Fruit fly (Drosophila melanogaster) whole organism, pupa: Measurements from ENCODE around the gene Acsf2.
A peak's percentile ranks its signal among the peaks of the same experiment; 100 is the strongest.

Experiments
- CG10348 ChIP-seq: fragments of 200-800 bp; sonication (Bioruptor generic); IDR thresholded peaks from 2 replicates; pipeline ENCODE4 v1.3.6; 2022; ENCODE audit warnings: missing biosample characterization, missing genetic modification characterization
- CG12605 ChIP-seq: fragments of 200-800 bp; sonication (Bioruptor generic); IDR thresholded peaks from 2 replicates; pipeline ENCODE4 v1.3.6; 2022; ENCODE audit warnings: missing biosample characterization, missing genetic modification characterization
- CG13204 ChIP-seq: fragments of 200-800 bp; sonication (Bioruptor generic); optimal IDR thresholded peaks from 2 replicates; lab custom pipeline; 2018; ENCODE audit warnings: missing biosample characterization, mild to moderate bottlenecking, missing genetic modification characterization, moderate library complexity
- CG14655 ChIP-seq: fragments of 200-800 bp; sonication (Bioruptor generic); optimal IDR thresholded peaks from 3 replicates; lab custom pipeline; 2017; ENCODE audit warnings: mild to moderate bottlenecking, missing biosample characterization, missing genetic modification reagents, missing genetic modification characterization
- CG15710 ChIP-seq: fragments of 200-800 bp; sonication (Bioruptor generic); optimal IDR thresholded peaks from 2 replicates; lab custom pipeline; 2018; ENCODE audit warnings: missing biosample characterization, mild to moderate bottlenecking, missing genetic modification characterization, moderate library complexity
- CG17806 ChIP-seq: fragments of 200-800 bp; sonication (Bioruptor generic); optimal IDR thresholded peaks from 2 replicates; lab custom pipeline; 2018; ENCODE audit warnings: missing biosample characterization, mild to moderate bottlenecking, missing genetic modification characterization, moderate library complexity
- CG32121 ChIP-seq: fragments of 200-800 bp; sonication (Bioruptor generic); IDR thresholded peaks from 2 replicates; pipeline ENCODE4 v1.3.6; 2022; ENCODE audit warnings: missing biosample characterization, missing genetic modification characterization
- CG34367 ChIP-seq: fragments of 200-800 bp; sonication (Bioruptor generic); optimal IDR thresholded peaks from 2 replicates; lab custom pipeline; 2018; ENCODE audit warnings: missing biosample characterization, mild to moderate bottlenecking, missing genetic modification characterization
- CG4496 ChIP-seq: fragments of 200-800 bp; sonication (Bioruptor generic); IDR thresholded peaks from 3 replicates; pipeline ENCODE4 v1.3.6; 2022; ENCODE audit warnings: missing biosample characterization, missing genetic modification characterization
- CG8159 ChIP-seq: fragments of 200-800 bp; sonication (Bioruptor generic); optimal IDR thresholded peaks from 3 replicates; lab custom pipeline; 2018; ENCODE audit warnings: missing biosample characterization, mild to moderate bottlenecking, missing genetic modification characterization, moderate library complexity
- CG8301 ChIP-seq: fragments of 200-800 bp; sonication (Bioruptor generic); optimal IDR thresholded peaks from 2 replicates; lab custom pipeline; 2018; ENCODE audit warnings: missing biosample characterization, mild to moderate bottlenecking, missing genetic modification characterization
- CG9948 ChIP-seq: fragments of 200-800 bp; sonication (Bioruptor generic); optimal IDR thresholded peaks from 2 replicates; lab custom pipeline; 2018; ENCODE audit warnings: missing biosample characterization, mild to moderate bottlenecking, missing genetic modification characterization, moderate library complexity
- D1 ChIP-seq: fragments of 200-800 bp; sonication (Bioruptor generic); optimal IDR thresholded peaks from 2 replicates; lab custom pipeline; 2018; ENCODE audit warnings: missing biosample characterization, mild to moderate bottlenecking, missing genetic modification characterization, moderate library complexity
- EcR ChIP-seq: fragments of 200-800 bp; sonication (Bioruptor generic); optimal IDR thresholded peaks from 3 replicates; lab custom pipeline; 2019; ENCODE audit warnings: missing biosample characterization, missing genetic modification characterization, mild to moderate bottlenecking, moderate library complexity, missing genetic modification reagents
- Ets98B ChIP-seq: fragments of 200-800 bp; sonication (Bioruptor generic); IDR thresholded peaks from 2 replicates; pipeline ENCODE4 v1.3.6; 2022; ENCODE audit warnings: missing biosample characterization, missing genetic modification characterization
- Pif1A ChIP-seq: fragments of 200-800 bp; sonication (Bioruptor generic); optimal IDR thresholded peaks from 3 replicates; lab custom pipeline; 2016; ENCODE audit warnings: missing biosample characterization, missing genetic modification characterization
- Pif1B ChIP-seq: fragments of 200-800 bp; sonication (Bioruptor generic); optimal IDR thresholded peaks from 3 replicates; lab custom pipeline; 2016; ENCODE audit warnings: missing biosample characterization, missing genetic modification characterization
- Snoo ChIP-seq: fragments of 200-800 bp; sonication (Bioruptor generic); optimal IDR thresholded peaks from 3 replicates; lab custom pipeline; 2017; ENCODE audit warnings: missing biosample characterization, mild to moderate bottlenecking, missing genetic modification characterization, inconsistent platforms
- fd96Ca ChIP-seq: fragments of 200-800 bp; sonication (Bioruptor generic); IDR thresholded peaks from 3 replicates; pipeline ENCODE4 v1.3.6; 2022; ENCODE audit warnings: missing biosample characterization, missing genetic modification characterization
- gl ChIP-seq: fragments of 200-800 bp; sonication (Bioruptor generic); optimal IDR thresholded peaks from 2 replicates; lab custom pipeline; 2018; ENCODE audit warnings: missing biosample characterization, mild to moderate bottlenecking, missing genetic modification characterization
- rn ChIP-seq: fragments of 200-800 bp; sonication (Bioruptor generic); IDR thresholded peaks from 2 replicates; pipeline ENCODE4 v1.3.6; 2022; ENCODE audit warnings: missing biosample characterization, missing genetic modification characterization

Acsf2 gene

DNA sequence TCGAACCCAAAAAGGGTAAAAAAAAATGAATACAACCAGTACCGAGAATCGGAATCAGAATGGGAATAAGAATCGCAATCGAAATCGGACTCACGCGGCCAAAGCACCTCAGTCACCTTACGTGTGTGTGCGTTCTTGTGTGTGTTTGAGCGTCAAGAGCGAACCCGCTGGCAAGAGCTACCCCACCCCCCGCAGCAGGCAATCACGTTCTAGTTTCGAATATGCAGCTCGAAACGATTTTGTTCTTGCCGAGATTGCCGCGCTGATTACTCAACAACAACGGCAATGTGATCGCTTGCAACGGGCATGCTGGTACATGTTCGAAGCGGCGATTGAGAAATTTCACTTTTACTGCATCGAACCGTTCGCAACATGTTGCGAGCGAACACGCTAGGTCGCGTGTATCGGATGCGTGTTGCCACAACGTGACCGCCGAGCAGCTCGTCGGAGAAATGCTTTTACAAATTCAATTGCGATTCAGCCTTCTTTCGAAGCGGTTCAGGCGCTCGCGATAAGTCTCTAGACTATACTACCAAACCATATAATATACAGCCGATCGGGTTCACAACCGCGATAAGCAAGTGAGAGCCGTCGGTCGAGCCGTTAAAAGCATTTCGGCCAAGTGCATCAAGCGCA, 36.7 kb downstream of the Acsf2 start:
- TF ChIP-seq Snoo (peak; percentile 35), D1 (tag; lab: Kevin White, UChicago) (no peak), CG32121 (GFP tag; lab: Robert Waterston, UW) (no peak), CG10348 (GFP tag; lab: Robert Waterston, UW) (no peak), gl (tag; lab: Kevin White, UChicago) (no peak), CG8301 (no peak), Pif1B (GFP tag; lab: Kevin White, UChicago) (peak; percentile 15), CG9948 (tag; lab: Kevin White, UChicago) (no peak), CG17806 (tag; lab: Kevin White, UChicago) (no peak), fd96Ca (peak; percentile 40; the same call in 1 of the 3 replicates), CG13204 (GFP tag; lab: Kevin White, UChicago) (peak; percentile 96), Ets98B (GFP tag; lab: Robert Waterston, UW) (peak; percentile 8; the same call in 1 of the 2 replicates), CG8159 (tag; lab: Kevin White, UChicago) (no peak), CG4496 (GFP tag; lab: Robert Waterston, UW) (no peak; the same call in 1 of the 3 replicates), rn (GFP tag; lab: Robert Waterston, UW) (no peak), CG14655 (no peak), EcR (GFP tag; lab: Kevin White, UChicago) (peak; percentile 96), Pif1A (GFP tag; lab: Kevin White, UChicago) (no peak), CG12605 (peak; percentile 29; the same call in 1 of the 2 replicates), CG15710 (tag; lab: Kevin White, UChicago) (no peak), CG34367 (peak; percentile 4)
- TF ChIP-seq, all 21 proteins: peak for 8

DNA sequence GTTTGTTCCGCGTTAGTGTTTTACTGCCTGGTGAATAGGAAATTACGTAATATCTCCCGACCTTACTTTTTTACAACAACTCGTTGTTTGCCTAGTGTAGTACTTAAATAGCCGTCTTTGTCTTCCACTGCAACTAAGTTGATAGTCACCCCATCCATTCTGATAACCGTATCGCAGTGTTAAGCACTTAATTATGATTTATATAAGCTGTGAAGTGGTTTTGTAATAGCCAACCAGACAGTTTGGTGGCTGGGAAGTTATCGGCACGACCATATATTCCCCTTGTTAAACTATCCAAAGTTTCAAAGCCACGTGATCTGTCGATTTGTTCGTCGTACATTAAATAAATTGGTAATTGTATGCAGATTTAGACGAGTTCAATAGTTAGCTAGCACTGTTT, 37.7 kb downstream of the Acsf2 start:
- TF ChIP-seq fd96Ca (no peak), Pif1B (GFP tag; lab: Kevin White, UChicago) (no peak), CG12605 (no peak), CG13204 (GFP tag; lab: Kevin White, UChicago) (no peak), Snoo (no peak), D1 (tag; lab: Kevin White, UChicago) (no peak), CG9948 (tag; lab: Kevin White, UChicago) (no peak), CG17806 (tag; lab: Kevin White, UChicago) (no peak), gl (tag; lab: Kevin White, UChicago) (no peak), CG14655 (no peak), Pif1A (GFP tag; lab: Kevin White, UChicago) (no peak), CG4496 (GFP tag; lab: Robert Waterston, UW) (no peak), Ets98B (GFP tag; lab: Robert Waterston, UW) (no peak), CG10348 (GFP tag; lab: Robert Waterston, UW) (no peak), CG15710 (tag; lab: Kevin White, UChicago) (no peak)
- TF ChIP-seq, all 21 proteins: peak for 0

DNA sequence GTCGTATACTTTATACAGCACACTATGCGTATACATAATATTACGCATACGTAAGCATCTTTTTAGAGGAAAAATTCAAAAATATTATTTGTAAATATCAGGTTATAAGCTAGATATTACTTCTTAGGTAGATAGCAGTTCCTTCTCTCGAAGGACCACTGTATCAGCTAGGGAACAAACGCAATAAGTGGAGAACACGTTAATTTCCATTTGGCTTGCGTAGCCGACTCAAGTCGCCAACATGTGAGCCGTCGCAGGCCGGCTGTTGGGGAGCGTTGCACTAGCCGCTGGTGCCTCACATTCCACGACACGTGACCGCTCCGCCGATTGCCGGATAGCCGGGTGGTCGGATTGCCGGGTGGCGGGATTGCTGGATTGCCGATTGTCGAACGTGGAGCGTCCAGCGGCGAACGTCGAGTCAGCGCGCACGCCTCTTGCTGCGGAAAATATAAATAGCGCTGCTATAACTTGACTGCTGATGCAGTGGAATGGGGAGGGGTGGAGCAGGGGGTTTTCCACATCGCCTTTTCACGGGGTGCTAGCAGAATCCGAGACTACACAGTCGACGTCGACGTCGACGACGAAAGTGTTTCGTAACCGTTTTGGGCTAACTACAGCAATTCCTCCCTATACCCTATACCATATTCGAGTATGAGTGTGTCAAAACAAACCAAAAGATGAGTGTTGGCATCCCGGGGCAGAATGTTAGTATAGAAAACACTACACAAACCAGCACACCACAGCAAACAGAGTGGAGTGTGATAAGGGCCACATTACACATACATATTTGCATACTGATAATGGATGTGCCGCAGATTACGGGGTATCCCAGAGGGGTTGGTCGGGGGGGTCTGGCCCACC, 38.8 kb downstream of the Acsf2 start:
- TF ChIP-seq CG8301 (peak; percentile 30), CG34367 (no peak), CG12605 (no peak), CG8159 (tag; lab: Kevin White, UChicago) (peak; percentile 34), CG13204 (GFP tag; lab: Kevin White, UChicago) (peak; percentile 34), EcR (GFP tag; lab: Kevin White, UChicago) (peak; percentile 57), D1 (tag; lab: Kevin White, UChicago) (no peak), gl (tag; lab: Kevin White, UChicago) (no peak), Snoo (no peak), rn (GFP tag; lab: Robert Waterston, UW) (no peak), CG4496 (GFP tag; lab: Robert Waterston, UW) (no peak), CG10348 (GFP tag; lab: Robert Waterston, UW) (peak; percentile 58; the same call in 1 of the 2 replicates), CG17806 (tag; lab: Kevin White, UChicago) (peak; percentile 18), CG14655 (peak; percentile 21), Ets98B (GFP tag; lab: Robert Waterston, UW) (peak; percentile 10; the same call in 1 of the 2 replicates), CG32121 (GFP tag; lab: Robert Waterston, UW) (no peak), Pif1B (GFP tag; lab: Kevin White, UChicago) (no peak), Pif1A (GFP tag; lab: Kevin White, UChicago) (peak; percentile 15), fd96Ca (no peak), CG15710 (tag; lab: Kevin White, UChicago) (no peak), CG9948 (tag; lab: Kevin White, UChicago) (no peak)

DNA sequence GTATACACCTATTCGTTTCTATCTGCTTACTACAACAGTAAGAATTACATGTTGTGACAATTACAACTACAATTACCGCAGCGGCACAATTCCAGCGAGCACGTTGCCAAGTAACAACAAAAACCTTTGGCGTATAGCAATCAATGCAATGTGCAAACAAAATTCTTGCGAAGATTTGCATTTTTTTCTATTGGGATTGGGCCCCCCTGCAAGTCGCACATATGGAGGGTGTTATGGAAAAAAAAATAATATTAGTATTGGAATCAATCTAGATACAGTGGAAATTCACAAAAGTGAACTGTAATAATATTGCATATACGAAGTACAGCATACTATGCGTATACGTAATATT, 39.4 kb downstream of the Acsf2 start:
- TF ChIP-seq CG10348 (GFP tag; lab: Robert Waterston, UW) (no peak), CG32121 (GFP tag; lab: Robert Waterston, UW) (no peak), CG15710 (tag; lab: Kevin White, UChicago) (no peak), CG8301 (no peak), Ets98B (GFP tag; lab: Robert Waterston, UW) (no peak), EcR (GFP tag; lab: Kevin White, UChicago) (no peak), CG12605 (no peak), CG14655 (no peak), CG4496 (GFP tag; lab: Robert Waterston, UW) (no peak), Snoo (no peak), gl (tag; lab: Kevin White, UChicago) (no peak), D1 (tag; lab: Kevin White, UChicago) (no peak), rn (GFP tag; lab: Robert Waterston, UW) (no peak)

DNA sequence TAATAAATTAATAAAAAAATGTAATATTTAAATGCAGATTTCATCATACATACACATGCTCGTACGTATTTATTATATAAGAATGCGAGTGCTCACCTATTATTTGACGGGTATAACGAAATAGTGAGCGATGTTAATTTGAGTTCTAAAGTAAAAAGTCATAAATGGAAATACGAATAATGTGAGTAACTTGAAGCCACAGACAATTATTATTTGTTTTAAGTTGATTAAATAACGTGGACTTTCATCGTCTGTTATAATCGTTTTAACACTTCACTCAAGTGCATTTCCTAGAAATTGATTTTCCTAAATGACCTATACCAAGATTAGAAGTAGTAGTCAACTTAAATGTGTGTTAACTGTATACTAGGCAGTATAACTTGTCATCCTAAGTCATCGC, 39.8 kb downstream of the Acsf2 start:
- TF ChIP-seq Snoo (no peak), rn (GFP tag; lab: Robert Waterston, UW) (no peak), Pif1A (GFP tag; lab: Kevin White, UChicago) (peak; percentile 37), CG8301 (no peak), CG15710 (tag; lab: Kevin White, UChicago) (peak; percentile 37), EcR (GFP tag; lab: Kevin White, UChicago) (no peak), Ets98B (GFP tag; lab: Robert Waterston, UW) (no peak; the same call in 1 of the 2 replicates), CG12605 (no peak), CG14655 (peak; percentile 3), D1 (tag; lab: Kevin White, UChicago) (no peak), CG8159 (tag; lab: Kevin White, UChicago) (peak; percentile 38), CG17806 (tag; lab: Kevin White, UChicago) (no peak), CG4496 (GFP tag; lab: Robert Waterston, UW) (no peak), CG32121 (GFP tag; lab: Robert Waterston, UW) (no peak), Pif1B (GFP tag; lab: Kevin White, UChicago) (peak; percentile 5), CG13204 (GFP tag; lab: Kevin White, UChicago) (no peak), CG10348 (GFP tag; lab: Robert Waterston, UW) (no peak), gl (tag; lab: Kevin White, UChicago) (no peak), fd96Ca (no peak), CG9948 (tag; lab: Kevin White, UChicago) (peak; percentile 3), CG34367 (no peak)
